Fruit fly (Drosophila melanogaster): Measurements from ENCODE around the gene Teh4.
A peak's percentile ranks its signal among the peaks of the same experiment; 100 is the strongest.

Teh4 gene

DNA sequence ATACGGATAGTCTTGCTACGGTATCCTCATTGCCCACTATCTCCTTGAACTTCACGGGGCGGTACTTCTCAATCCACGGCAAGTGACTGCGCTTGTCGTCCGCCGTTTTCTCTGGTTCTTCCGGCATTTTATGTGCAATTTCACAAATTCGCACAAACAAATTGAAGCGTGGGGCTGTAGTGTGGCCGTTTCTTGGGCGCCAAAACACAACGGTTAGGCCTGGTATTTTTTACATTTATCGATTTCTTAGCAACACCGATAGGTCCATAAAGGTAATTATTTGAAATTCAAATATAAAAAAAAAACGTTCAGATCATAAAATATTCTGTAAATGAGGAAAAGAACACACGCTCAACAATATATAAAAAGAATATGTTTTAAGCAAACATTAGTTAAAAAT is 42.2 kb downstream of the Teh4 start, which contains the start of gene RfC4 (continued):
- TF ChIP-seq CG10654 (GFP tag; optimal IDR thresholded peaks at IDR 0.05) (no peak), abd-A (tag; optimal IDR thresholded peaks at IDR 0.05) (no peak), CG6791 (GFP tag; IDR thresholded peaks at IDR 0.05; ENCODE audit: partially characterized antibody) (0 out of 3 replicates have a peak, but pooled peaks have one; percentile 2), Gsc (GFP tag; IDR thresholded peaks at IDR 0.05) (no peak), YL-1 (GFP tag; optimal IDR thresholded peaks at IDR 0.05) (peak; percentile 5), CG4404 (GFP tag; IDR thresholded peaks at IDR 0.05) (no peak), unc-4 (GFP tag; IDR thresholded peaks at IDR 0.05; ENCODE audit: partially characterized antibody) (peak; percentile 31), Atf6 (GFP tag; IDR thresholded peaks at IDR 0.05) (no peak), Aef1 (GFP tag; IDR thresholded peaks at IDR 0.05) (no peak), CG6272 (GFP tag; IDR thresholded peaks at IDR 0.05) (no peak), CG42726 (GFP tag; IDR thresholded peaks at IDR 0.05; ENCODE audit: partially characterized antibody) (no peak), CG11456 (GFP tag; IDR thresholded peaks at IDR 0.05) (no peak), CG7372 (GFP tag; IDR thresholded peaks at IDR 0.05) (no peak), HLH4C (GFP tag; IDR thresholded peaks at IDR 0.05; ENCODE audit: partially characterized antibody) (peak; percentile 41)

DNA sequence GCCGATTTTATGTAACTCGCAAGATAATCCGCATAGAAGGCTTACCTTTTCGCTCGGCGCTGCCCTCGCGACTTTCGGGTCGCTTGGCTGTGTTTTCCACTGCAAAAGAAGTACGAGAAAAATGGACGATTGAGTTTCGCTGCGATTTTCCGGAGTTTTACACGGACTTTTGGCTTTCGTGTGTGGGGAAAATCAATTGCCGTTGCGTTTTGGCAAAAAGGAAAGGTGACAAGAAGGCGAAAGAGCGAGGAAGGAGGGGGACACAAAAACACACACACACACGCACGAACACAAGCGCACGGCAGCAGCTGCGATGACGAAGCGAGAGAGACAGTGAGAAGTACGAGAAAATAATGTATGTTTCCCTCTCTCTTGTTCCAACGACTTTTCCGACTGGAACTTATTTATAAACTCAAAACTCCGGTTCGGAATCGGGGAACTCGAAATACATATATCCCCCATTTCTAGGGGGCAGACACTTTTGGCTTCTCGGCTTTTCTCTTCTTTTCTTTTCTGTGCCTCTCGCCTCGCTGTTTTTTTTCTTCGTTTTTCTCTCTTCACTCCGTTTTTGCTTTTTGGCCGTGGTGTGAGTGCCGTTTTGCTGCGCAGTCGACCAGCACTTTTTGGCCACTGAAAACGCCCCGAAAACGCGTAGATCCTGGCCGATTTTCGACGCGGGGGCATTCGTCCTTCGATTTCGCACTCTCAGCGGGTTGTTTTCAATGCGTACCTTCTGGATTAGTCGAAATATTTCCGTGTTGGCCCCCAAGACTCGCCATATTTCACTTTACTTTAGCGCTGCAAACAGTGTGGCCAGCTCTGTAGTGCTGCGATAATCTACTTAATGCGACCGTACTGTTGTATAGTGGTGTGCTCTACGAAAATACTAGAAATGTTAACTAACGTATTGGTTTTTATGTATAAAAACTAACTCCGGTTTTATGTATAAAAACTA is 44.1 kb downstream of the Teh4 start, which contains the start of gene ens:
TSS of gene ens (minus strand) at position 827 of the 955 bp plus-strand sequence.
- TF ChIP-seq CG12155 (GFP tag; optimal IDR thresholded peaks at IDR 0.05) = no peak
- TF ChIP-seq zen (tag; optimal IDR thresholded peaks at IDR 0.05) = no peak
- TF ChIP-seq NK7.1 (GFP tag; optimal IDR thresholded peaks at IDR 0.05) = no peak
- TF ChIP-seq NFAT (GFP tag; IDR thresholded peaks at IDR 0.05) = no peak
- TF ChIP-seq MTF-1 (GFP tag; optimal IDR thresholded peaks at IDR 0.05; ENCODE audit: borderline replicate concordance) = no peak
- TF ChIP-seq slbo (GFP tag; IDR thresholded peaks at IDR 0.05) = no peak
- no peak for TF ChIP-seq Gug (GFP tag; IDR thresholded peaks at IDR 0.05)
- TF ChIP-seq GATAe (GFP tag; conservative IDR thresholded peaks at IDR 0.05) = no peak
- TF ChIP-seq pzg (GFP tag; optimal IDR thresholded peaks at IDR 0.05) = peak; percentile 79
- TF ChIP-seq zen2 (GFP tag; IDR thresholded peaks at IDR 0.05; ENCODE audit: partially characterized antibody) = no peak
- no peak for TF ChIP-seq cas (GFP tag; IDR thresholded peaks at IDR 0.05)
- TF ChIP-seq nerfin-2 (GFP tag; IDR thresholded peaks at IDR 0.05; ENCODE audit: partially characterized antibody) = no peak
- no peak for TF ChIP-seq org-1 (GFP tag; optimal IDR thresholded peaks at IDR 0.05)
- TF ChIP-seq CG13775 (GFP tag; optimal IDR thresholded peaks at IDR 0.05) = no peak
- peak; percentile 39 for TF ChIP-seq CG17186 (GFP tag; optimal IDR thresholded peaks at IDR 0.05)
- TF ChIP-seq pnt (GFP tag; optimal IDR thresholded peaks at IDR 0.05) = no peak
- no peak for TF ChIP-seq CG14441 (GFP tag; IDR thresholded peaks at IDR 0.05)
- TF ChIP-seq CG3281 (GFP tag; optimal IDR thresholded peaks at IDR 0.05) = no peak
- TF ChIP-seq ash1 (GFP tag; optimal IDR thresholded peaks at IDR 0.05) = no peak
- TF ChIP-seq nom (GFP tag; optimal IDR thresholded peaks at IDR 0.05) = peak; percentile 66
- TF ChIP-seq ham (GFP tag; IDR thresholded peaks at IDR 0.05) = no peak
- no peak for TF ChIP-seq CG17328 (GFP tag; IDR thresholded peaks at IDR 0.05)
- no peak for TF ChIP-seq CG5953 (GFP tag; IDR thresholded peaks at IDR 0.05)
- no peak for TF ChIP-seq HLH4C (GFP tag; IDR thresholded peaks at IDR 0.05; ENCODE audit: partially characterized antibody)
- TF ChIP-seq CG16863 (GFP tag; optimal IDR thresholded peaks at IDR 0.05) = no peak
- no peak for TF ChIP-seq C15 (GFP tag; IDR thresholded peaks at IDR 0.05)
- no peak for TF ChIP-seq CG17359 (tag; optimal IDR thresholded peaks at IDR 0.05)
- TF ChIP-seq CG33557 (GFP tag; optimal IDR thresholded peaks at IDR 0.05) = no peak
- no peak for TF ChIP-seq zfh2 (GFP tag; optimal IDR thresholded peaks at IDR 0.05)
- no peak for TF ChIP-seq CG31224 (GFP tag; IDR thresholded peaks at IDR 0.05)
- no peak for TF ChIP-seq fd96Cb (tag; optimal IDR thresholded peaks at IDR 0.05)
- TF ChIP-seq CG1647 (GFP tag; optimal IDR thresholded peaks at IDR 0.05) = no peak
- no peak for TF ChIP-seq Dip2 (GFP tag; IDR thresholded peaks at IDR 0.05)
- no peak for TF ChIP-seq Ssrp (tag; optimal IDR thresholded peaks at IDR 0.05)
- no peak for TF ChIP-seq D19A (tag; optimal IDR thresholded peaks at IDR 0.05)

Measured in whole organism, embryonic.